Fruit fly (Drosophila melanogaster): Measurements from ENCODE around the gene CG15548.
A peak's percentile ranks its signal among the peaks of the same experiment; 100 is the strongest.

CG15548 gene

DNA sequence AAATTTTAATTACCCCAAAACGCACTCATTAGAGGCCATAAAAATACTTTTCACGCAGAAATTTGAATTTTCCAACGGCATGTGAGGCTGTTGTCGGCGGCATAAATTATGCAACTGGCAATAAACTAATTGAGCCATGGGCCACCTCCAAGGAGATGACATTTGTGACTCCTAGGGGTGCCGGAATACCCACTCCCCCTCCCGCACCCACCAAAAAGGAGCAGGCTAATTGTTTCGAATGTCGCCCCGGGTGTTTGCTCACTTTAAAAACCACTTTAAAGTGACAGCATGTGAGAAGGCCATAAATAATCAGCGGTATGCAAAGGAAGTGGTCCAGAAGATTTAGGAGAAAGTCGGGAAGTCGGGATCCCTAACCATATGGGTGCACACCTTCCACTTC is 37.1 kb upstream of the CG15548 start:
- TF ChIP-seq CG12768 (GFP tag; optimal IDR thresholded peaks at IDR 0.05), result no peak
- TF ChIP-seq toe (GFP tag; optimal IDR thresholded peaks at IDR 0.05), result no peak
- no peak for TF ChIP-seq CG5204 (GFP tag; optimal IDR thresholded peaks at IDR 0.05)
- TF ChIP-seq CG7101 (tag; optimal IDR thresholded peaks at IDR 0.05), result no peak
- TF ChIP-seq Crg-1 (GFP tag; optimal IDR thresholded peaks at IDR 0.05), result no peak
- no peak for TF ChIP-seq pad (GFP tag; optimal IDR thresholded peaks at IDR 0.05)
- no peak for TF ChIP-seq Mnt (GFP tag; optimal IDR thresholded peaks at IDR 0.05)
- TF ChIP-seq Hr96 (GFP tag; optimal IDR thresholded peaks at IDR 0.05), result no peak
- TF ChIP-seq CG33017 (tag; optimal IDR thresholded peaks at IDR 0.05), result no peak
- TF ChIP-seq Clk (GFP tag; optimal IDR thresholded peaks at IDR 0.05), result no peak
- TF ChIP-seq kay (GFP tag; ENCODE audit: borderline replicate concordance), result no peak
- no peak for TF ChIP-seq cnc (optimal IDR thresholded peaks at IDR 0.05)
- TF ChIP-seq CG7045 (GFP tag; optimal IDR thresholded peaks at IDR 0.05), result no peak
- TF ChIP-seq CG11617 (GFP tag; optimal IDR thresholded peaks at IDR 0.05), result no peak
- no peak for TF ChIP-seq CG14711 (tag; optimal IDR thresholded peaks at IDR 0.05)
- no peak for TF ChIP-seq cic (GFP tag; optimal IDR thresholded peaks at IDR 0.05)
- no peak for TF ChIP-seq tj (GFP tag; optimal IDR thresholded peaks at IDR 0.05)
- no peak for TF ChIP-seq ovo (GFP tag; optimal IDR thresholded peaks at IDR 0.05)
- TF ChIP-seq CG1620 (GFP tag; optimal IDR thresholded peaks at IDR 0.05), result no peak

DNA sequence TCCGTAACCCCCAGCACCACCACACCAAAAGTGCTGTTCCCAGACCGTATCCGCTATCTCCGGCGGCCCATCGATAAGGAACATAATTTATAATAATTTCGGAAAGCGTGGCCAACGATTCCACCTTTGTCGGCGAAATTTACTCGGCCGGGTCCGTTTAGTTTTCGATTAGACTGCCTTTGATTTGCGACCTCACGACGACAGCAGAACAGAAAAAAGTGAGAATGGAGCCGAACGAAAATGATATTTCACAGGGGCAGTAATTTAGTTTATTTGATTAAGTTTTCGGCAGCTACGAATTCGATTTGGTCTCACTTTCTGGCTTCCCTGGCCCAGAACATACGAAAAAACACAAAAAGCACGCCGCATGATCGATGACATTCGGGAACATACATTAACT is 35.9 kb upstream of the CG15548 start:
- TF ChIP-seq bab1 (GFP tag; optimal IDR thresholded peaks at IDR 0.05) (no peak), CG7045 (GFP tag; optimal IDR thresholded peaks at IDR 0.05) (no peak), Hr96 (GFP tag; optimal IDR thresholded peaks at IDR 0.05) (no peak), CG1620 (GFP tag; optimal IDR thresholded peaks at IDR 0.05) (no peak), pad (GFP tag; optimal IDR thresholded peaks at IDR 0.05) (no peak), CG33017 (tag; optimal IDR thresholded peaks at IDR 0.05) (no peak), cnc (optimal IDR thresholded peaks at IDR 0.05) (no peak), toe (GFP tag; optimal IDR thresholded peaks at IDR 0.05) (no peak), Clk (GFP tag; optimal IDR thresholded peaks at IDR 0.05) (no peak)

DNA sequence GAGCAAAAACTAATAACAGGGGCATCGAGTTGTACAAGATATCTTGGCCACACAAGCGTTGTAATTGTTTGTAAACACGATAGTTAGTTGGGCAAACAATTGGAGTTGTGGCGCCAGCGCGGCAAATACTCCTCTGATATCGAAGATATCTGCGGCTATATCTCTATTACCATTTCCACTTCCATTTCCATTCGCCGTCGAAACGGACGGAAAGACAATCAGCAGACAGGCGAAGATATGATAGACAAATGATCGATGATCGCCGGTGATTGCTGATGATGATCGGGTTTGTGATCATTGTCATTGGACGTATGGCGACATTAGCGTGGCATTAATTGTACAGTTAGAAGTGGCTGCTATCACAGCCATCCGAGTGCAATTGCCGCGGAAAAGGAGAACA is 34.1 kb upstream of the CG15548 start:
- TF ChIP-seq cnc (optimal IDR thresholded peaks at IDR 0.05) (no peak), Mnt (GFP tag; optimal IDR thresholded peaks at IDR 0.05) (no peak), bab1 (GFP tag; optimal IDR thresholded peaks at IDR 0.05) (no peak), CG5204 (GFP tag; optimal IDR thresholded peaks at IDR 0.05) (no peak)

DNA sequence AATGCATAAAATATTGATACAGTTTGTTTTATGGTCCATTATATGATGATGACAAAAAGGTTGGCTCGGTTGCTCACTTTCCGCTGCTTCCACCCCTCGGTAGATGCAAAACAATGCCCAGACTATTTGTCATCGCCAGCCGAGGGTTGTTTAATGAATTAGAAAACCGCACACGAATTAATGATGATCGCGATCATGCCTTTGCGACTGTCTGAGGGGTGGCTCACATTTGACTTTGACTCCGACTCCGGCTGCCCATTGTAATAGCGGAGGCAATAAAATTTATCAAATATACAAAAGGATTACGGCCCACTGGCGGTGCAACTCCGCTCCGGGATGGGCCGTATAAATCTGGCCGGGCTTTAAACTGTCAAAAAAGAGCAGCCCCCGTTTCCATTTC is 33.5 kb upstream of the CG15548 start:
- TF ChIP-seq tj (GFP tag; optimal IDR thresholded peaks at IDR 0.05) (no peak), CG7101 (tag; optimal IDR thresholded peaks at IDR 0.05) (no peak), pad (GFP tag; optimal IDR thresholded peaks at IDR 0.05) (no peak), CG14711 (tag; optimal IDR thresholded peaks at IDR 0.05) (no peak), Clk (GFP tag; optimal IDR thresholded peaks at IDR 0.05) (no peak), cnc (optimal IDR thresholded peaks at IDR 0.05) (no peak), bab1 (GFP tag; optimal IDR thresholded peaks at IDR 0.05) (no peak), CG12768 (GFP tag; optimal IDR thresholded peaks at IDR 0.05) (no peak), ovo (GFP tag; optimal IDR thresholded peaks at IDR 0.05) (no peak), Hr96 (GFP tag; optimal IDR thresholded peaks at IDR 0.05) (no peak), CG33017 (tag; optimal IDR thresholded peaks at IDR 0.05) (no peak), CG7045 (GFP tag; optimal IDR thresholded peaks at IDR 0.05) (no peak), Crg-1 (GFP tag; optimal IDR thresholded peaks at IDR 0.05) (no peak), Mnt (GFP tag; optimal IDR thresholded peaks at IDR 0.05) (no peak), CG11617 (GFP tag; optimal IDR thresholded peaks at IDR 0.05) (no peak), CG5204 (GFP tag; optimal IDR thresholded peaks at IDR 0.05) (no peak), CG1620 (GFP tag; optimal IDR thresholded peaks at IDR 0.05) (no peak)

DNA sequence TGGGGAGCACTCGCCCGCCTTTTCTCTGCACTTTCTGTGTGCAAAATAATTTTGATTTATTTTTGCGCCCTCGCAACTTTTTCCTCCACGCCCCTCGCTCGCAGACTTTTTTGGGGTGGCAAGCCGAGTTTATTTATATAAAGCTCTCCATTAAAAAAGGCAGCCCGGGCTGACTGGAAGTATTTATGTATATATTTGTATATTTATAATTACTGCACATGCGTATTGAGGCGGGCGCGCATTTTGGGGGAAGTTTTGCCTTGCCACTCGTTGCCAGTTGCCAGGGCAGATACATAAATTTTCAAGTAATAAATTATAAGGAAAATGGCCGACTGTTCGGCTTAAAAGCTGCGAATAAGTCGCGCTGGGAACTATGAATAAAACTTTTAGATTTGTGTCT is 30.9 kb upstream of the CG15548 start:
- TF ChIP-seq CG5204 (GFP tag; optimal IDR thresholded peaks at IDR 0.05) (no peak), kay (GFP tag; ENCODE audit: borderline replicate concordance) (peak; percentile 11)

DNA sequence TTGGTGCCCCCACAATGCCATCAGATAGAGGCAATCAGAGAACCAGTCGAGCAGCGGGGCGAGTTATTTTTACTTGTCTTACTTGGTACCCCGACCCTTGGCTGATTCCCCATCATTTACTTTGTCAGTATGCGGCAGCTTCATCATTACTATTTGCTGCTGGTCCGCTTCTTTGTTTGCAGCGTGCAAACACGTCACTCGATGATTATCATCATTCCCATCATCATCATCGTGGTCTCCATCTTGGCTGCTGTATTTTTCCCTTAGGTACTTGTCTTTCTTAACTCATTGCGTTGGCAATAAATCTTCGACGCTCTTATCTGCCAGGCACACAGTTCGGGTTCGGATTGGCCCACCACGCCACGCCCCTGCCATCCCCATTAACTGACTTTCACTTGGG is 27.4 kb upstream of the CG15548 start:
- no peak for TF ChIP-seq CG33017 (tag; optimal IDR thresholded peaks at IDR 0.05)
- TF ChIP-seq toe (GFP tag; optimal IDR thresholded peaks at IDR 0.05), result no peak
- TF ChIP-seq CG11617 (GFP tag; optimal IDR thresholded peaks at IDR 0.05), result no peak
- no peak for TF ChIP-seq Mnt (GFP tag; optimal IDR thresholded peaks at IDR 0.05)
- no peak for TF ChIP-seq cnc (optimal IDR thresholded peaks at IDR 0.05)
- no peak for TF ChIP-seq bab1 (GFP tag; optimal IDR thresholded peaks at IDR 0.05)
- no peak for TF ChIP-seq pad (GFP tag; optimal IDR thresholded peaks at IDR 0.05)
- TF ChIP-seq tj (GFP tag; optimal IDR thresholded peaks at IDR 0.05), result no peak
- TF ChIP-seq CG12768 (GFP tag; optimal IDR thresholded peaks at IDR 0.05), result no peak
- TF ChIP-seq CG14711 (tag; optimal IDR thresholded peaks at IDR 0.05), result no peak
- no peak for TF ChIP-seq CG5204 (GFP tag; optimal IDR thresholded peaks at IDR 0.05)
- no peak for TF ChIP-seq ovo (GFP tag; optimal IDR thresholded peaks at IDR 0.05)
- TF ChIP-seq CG7101 (tag; optimal IDR thresholded peaks at IDR 0.05), result no peak
- TF ChIP-seq CG7045 (GFP tag; optimal IDR thresholded peaks at IDR 0.05), result no peak
- TF ChIP-seq Hr96 (GFP tag; optimal IDR thresholded peaks at IDR 0.05), result no peak
- TF ChIP-seq Clk (GFP tag; optimal IDR thresholded peaks at IDR 0.05), result no peak
- no peak for TF ChIP-seq cic (GFP tag; optimal IDR thresholded peaks at IDR 0.05)
- no peak for TF ChIP-seq kay (GFP tag; ENCODE audit: borderline replicate concordance)

DNA sequence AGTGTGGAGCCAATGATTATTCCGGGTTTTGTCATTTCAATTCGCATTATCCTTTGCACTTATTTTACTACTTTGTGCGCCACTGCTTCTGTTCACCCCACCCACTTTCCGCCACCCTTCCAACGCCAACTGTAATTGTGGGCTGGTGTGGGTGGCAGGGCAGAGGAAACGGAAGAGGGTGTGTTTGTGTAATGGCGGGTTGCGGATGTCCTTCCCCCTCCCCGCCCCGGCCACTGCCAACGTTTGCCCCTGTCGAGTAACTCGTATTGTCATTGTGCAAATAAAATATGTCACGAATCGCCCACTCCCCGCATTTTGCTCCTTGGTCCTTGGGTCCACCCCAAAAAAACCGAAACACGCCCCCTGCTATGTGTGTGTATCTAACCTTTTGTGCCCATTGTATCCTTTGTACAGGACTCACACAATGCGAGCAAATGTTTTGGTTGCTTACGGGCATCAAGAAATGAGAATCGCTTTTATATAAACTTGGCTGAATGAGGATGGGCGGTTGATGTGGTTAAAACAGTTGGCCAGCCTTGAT is 25.5 kb upstream of the CG15548 start:
- no peak for TF ChIP-seq CG1620 (GFP tag; optimal IDR thresholded peaks at IDR 0.05)
- TF ChIP-seq Crg-1 (GFP tag; optimal IDR thresholded peaks at IDR 0.05), result no peak
- TF ChIP-seq ovo (GFP tag; optimal IDR thresholded peaks at IDR 0.05), result no peak
- no peak for TF ChIP-seq CG5204 (GFP tag; optimal IDR thresholded peaks at IDR 0.05)
- TF ChIP-seq bab1 (GFP tag; optimal IDR thresholded peaks at IDR 0.05), result no peak
- TF ChIP-seq pad (GFP tag; optimal IDR thresholded peaks at IDR 0.05), result no peak
- no peak for TF ChIP-seq CG7045 (GFP tag; optimal IDR thresholded peaks at IDR 0.05)
- TF ChIP-seq tj (GFP tag; optimal IDR thresholded peaks at IDR 0.05), result no peak
- no peak for TF ChIP-seq CG7101 (tag; optimal IDR thresholded peaks at IDR 0.05)
- no peak for TF ChIP-seq Clk (GFP tag; optimal IDR thresholded peaks at IDR 0.05)
- TF ChIP-seq Mnt (GFP tag; optimal IDR thresholded peaks at IDR 0.05), result no peak
- TF ChIP-seq cic (GFP tag; optimal IDR thresholded peaks at IDR 0.05), result no peak
- no peak for TF ChIP-seq CG14711 (tag; optimal IDR thresholded peaks at IDR 0.05)
- TF ChIP-seq cnc (optimal IDR thresholded peaks at IDR 0.05), result no peak
- no peak for TF ChIP-seq kay (GFP tag; ENCODE audit: borderline replicate concordance)
- no peak for TF ChIP-seq CG11617 (GFP tag; optimal IDR thresholded peaks at IDR 0.05)
- TF ChIP-seq CG33017 (tag; optimal IDR thresholded peaks at IDR 0.05), result no peak
- TF ChIP-seq CG12768 (GFP tag; optimal IDR thresholded peaks at IDR 0.05), result no peak
